Worm (Caenorhabditis elegans) whole organism, mixed stage, embryonic: ENCODE data around the gene aff-1.

Experiments used
- M03D4.4 ChIP-seq: sonication (generic microtip); optimal IDR thresholded peaks from 2 replicates; lab custom pipeline; 2017; ENCODE audit warnings: mild to moderate bottlenecking, missing genetic modification characterization, missing compliant biosample characterization
- bed-3 ChIP-seq: fragments of 200-800 bp; sonication (Bioruptor generic); optimal IDR thresholded peaks from 3 replicates; lab custom pipeline; 2018; ENCODE audit warnings: mild to moderate bottlenecking, missing genetic modification characterization, moderate library complexity, missing compliant biosample characterization
- blmp-1 ChIP-seq: fragments of 150-350 bp; optimal IDR thresholded peaks from 2 replicates; lab custom pipeline; 2014; ENCODE audit warnings: missing biosample characterization, missing genetic modification characterization
- ces-1 ChIP-seq: fragments of 150-350 bp; optimal IDR thresholded peaks from 2 replicates; lab custom pipeline; 2014; ENCODE audit warnings: missing biosample characterization, missing genetic modification reagents, missing genetic modification characterization
- lin-13 ChIP-seq: fragments of 150-350 bp; optimal IDR thresholded peaks from 2 replicates; lab custom pipeline; 2014; ENCODE audit warnings: missing biosample characterization, missing genetic modification characterization
- mab-5 ChIP-seq: fragments of 150-350 bp; optimal IDR thresholded peaks from 2 replicates; lab custom pipeline; 2014; ENCODE audit warnings: missing biosample characterization, missing genetic modification characterization
- pha-4 ChIP-seq: fragments of 150-350 bp; optimal IDR thresholded peaks from 2 replicates; lab custom pipeline; 2018; ENCODE audit warnings: missing biosample characterization, missing genetic modification reagents, missing genetic modification characterization
- sptf-1 ChIP-seq: sonication (generic microtip); optimal IDR thresholded peaks from 2 replicates; lab custom pipeline; 2017; ENCODE audit warnings: mild to moderate bottlenecking, missing genetic modification characterization, moderate library complexity, missing compliant biosample characterization
- unc-39 ChIP-seq: fragments of 150-350 bp; optimal IDR thresholded peaks from 2 replicates; lab custom pipeline; 2014; ENCODE audit warnings: missing biosample characterization, missing genetic modification characterization
- unc-62 ChIP-seq: fragments of 150-350 bp; optimal IDR thresholded peaks from 2 replicates; lab custom pipeline; 2014; ENCODE audit warnings: missing biosample characterization, missing genetic modification reagents, missing genetic modification characterization
- ztf-11 ChIP-seq: fragments of 150-350 bp; optimal IDR thresholded peaks from 2 replicates; lab custom pipeline; 2014; ENCODE audit warnings: missing biosample characterization, missing genetic modification characterization

DNA sequence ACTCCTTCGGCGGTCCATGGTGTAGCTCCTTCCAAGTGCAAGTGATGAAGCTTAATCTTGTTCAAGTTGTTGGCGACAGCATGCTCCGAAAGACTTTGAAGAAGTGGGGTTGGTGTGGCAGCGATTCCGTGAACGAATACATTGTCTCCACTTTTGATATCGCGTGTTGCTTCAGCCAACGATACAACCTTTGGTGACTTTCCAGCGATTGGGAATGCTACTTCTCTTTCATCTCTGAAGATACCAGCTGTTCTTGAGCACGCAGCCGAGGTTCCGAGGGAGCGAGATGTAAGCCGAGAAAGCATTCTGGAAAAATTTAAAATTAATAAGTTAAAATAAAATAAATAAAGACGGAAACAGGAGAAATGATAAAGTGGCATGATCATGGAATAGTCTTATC, 26.5 kb upstream of the aff-1 start, which contains the start of gene acer-1:
- no peak for TF ChIP-seq M03D4.4 (tag; lab: Kevin White, UChicago)
- TF ChIP-seq mab-5, result no peak
- no peak for TF ChIP-seq ces-1
- no peak for TF ChIP-seq unc-39 (tag; lab: Kevin White, UChicago)
- TF ChIP-seq blmp-1 (tag; lab: Kevin White, UChicago), result no peak
- no peak for TF ChIP-seq ztf-11 (tag; lab: Kevin White, UChicago)
- TF ChIP-seq lin-13 (tag; lab: Kevin White, UChicago), result no peak
- no peak for TF ChIP-seq bed-3
- no peak for TF ChIP-seq sptf-1 (tag; lab: Kevin White, UChicago)
- TF ChIP-seq unc-62 (GFP tag; lab: Kevin White, UChicago), result no peak
- TF ChIP-seq pha-4 (tag; lab: Kevin White, UChicago), result no peak
